1 fruit fly cellular context compared by ENCODE assay signal in genomic region chr2L:19492934-19493686, dm6.
TF ChIP-seq lines count a peak whose summit lies in the region.

Gene swm, plus strand, starts transcription at chr2L:19493251.
Gene Ctu2, minus strand, starts transcription at chr2L:19493253.

TF ChIP-seq in whole organism, embryonic, 481 proteins besides CTCF, POLR2A, EP300 and RAD21 (continued from another document):
- TF ChIP-seq Kr (GFP tag; optimal IDR thresholded peaks at IDR 0.05; lab: Kevin White, UChicago) (no peak), CG9215 (GFP tag; IDR thresholded peaks at IDR 0.05; lab: Robert Waterston, UW) (peak; percentile 72), CG15269 (tag; optimal IDR thresholded peaks at IDR 0.05; lab: Kevin White, UChicago) (peak; percentile 78), chn (GFP tag; optimal IDR thresholded peaks at IDR 0.05; lab: Kevin White, UChicago) (no peak), salm (tag; optimal IDR thresholded peaks at IDR 0.05; lab: Kevin White, UChicago) (no peak), amos (GFP tag; IDR thresholded peaks at IDR 0.05; lab: Robert Waterston, UW; ENCODE audit: partially characterized antibody) (peak; percentile 67), CG6683 (GFP tag; optimal IDR thresholded peaks at IDR 0.05; lab: Kevin White, UChicago) (peak; percentile 12), Atf3 (GFP tag; optimal IDR thresholded peaks at IDR 0.05; lab: Kevin White, UChicago) (no peak), CG5953 (GFP tag; IDR thresholded peaks at IDR 0.05; lab: Robert Waterston, UW) (no peak), CG30403 (GFP tag; optimal IDR thresholded peaks at IDR 0.05; lab: Kevin White, UChicago) (peak; percentile 78), E2f1 (GFP tag; IDR thresholded peaks at IDR 0.05; lab: Robert Waterston, UW) (peak; percentile 46), Oli (tag; optimal IDR thresholded peaks at IDR 0.05; lab: Kevin White, UChicago) (no peak), cas (GFP tag; IDR thresholded peaks at IDR 0.05; lab: Robert Waterston, UW) (no peak), Fer2 (tag; optimal IDR thresholded peaks at IDR 0.05; lab: Kevin White, UChicago) (peak; percentile 69), Xrp1 (GFP tag; IDR thresholded peaks at IDR 0.05; lab: Robert Waterston, UW) (peak; percentile 72), Nf-YA (GFP tag; IDR thresholded peaks at IDR 0.05; lab: Robert Waterston, UW) (no peak), Ptx1 (GFP tag; IDR thresholded peaks at IDR 0.05; lab: Robert Waterston, UW) (peak; percentile 72), CG42726 (GFP tag; IDR thresholded peaks at IDR 0.05; lab: Robert Waterston, UW; ENCODE audit: partially characterized antibody) (0 out of 2 replicates have a peak, but pooled peaks have one; percentile 11), ERR (GFP tag; optimal IDR thresholded peaks at IDR 0.05; lab: Kevin White, UChicago) (no peak), Ada2b (GFP tag; IDR thresholded peaks at IDR 0.05; lab: Robert Waterston, UW) (peak; percentile 54; the same call in 1 of the 2 replicates), Neu2 (GFP tag; optimal IDR thresholded peaks at IDR 0.05; lab: Kevin White, UChicago; ENCODE audit: borderline replicate concordance) (no peak), CG3407 (GFP tag; optimal IDR thresholded peaks at IDR 0.05; lab: Kevin White, UChicago) (peak; percentile 54), bigmax (GFP tag; optimal IDR thresholded peaks at IDR 0.05; lab: Kevin White, UChicago) (no peak), wdn (GFP tag; IDR thresholded peaks at IDR 0.05; lab: Robert Waterston, UW) (peak; percentile 29; the same call in 1 of the 2 replicates), Side (GFP tag; optimal IDR thresholded peaks at IDR 0.05; lab: Kevin White, UChicago) (no peak), lola (GFP tag; optimal IDR thresholded peaks at IDR 0.05; lab: Kevin White, UChicago) (peak in 1 of 3 experiments; percentile 73), ttk (GFP tag; IDR thresholded peaks at IDR 0.05; lab: Robert Waterston, UW) (no peak), PHDP (tag; optimal IDR thresholded peaks at IDR 0.05; lab: Kevin White, UChicago) (peak; percentile 75), Dip3 (GFP tag; optimal IDR thresholded peaks at IDR 0.05; lab: Kevin White, UChicago) (no peak), Hr3 (GFP tag; optimal IDR thresholded peaks at IDR 0.05; lab: Kevin White, UChicago) (peak; percentile 68), knrl (GFP tag; IDR thresholded peaks at IDR 0.05; lab: Robert Waterston, UW; ENCODE audit: partially characterized antibody) (peak; percentile 69; the same call in 2 of the 3 replicates), peb (GFP tag; IDR thresholded peaks at IDR 0.05; lab: Robert Waterston, UW) (no peak), CG14014 (GFP tag; IDR thresholded peaks at IDR 0.05; lab: Robert Waterston, UW) (peak; percentile 65), CG1792 (GFP tag; optimal IDR thresholded peaks at IDR 0.05; lab: Kevin White, UChicago) (no peak), D19B (GFP tag; optimal IDR thresholded peaks at IDR 0.05; lab: Kevin White, UChicago) (peak; percentile 46), CG4360 (GFP tag; IDR thresholded peaks at IDR 0.05; lab: Robert Waterston, UW) (no peak), nerfin-2 (GFP tag; IDR thresholded peaks at IDR 0.05; lab: Robert Waterston, UW; ENCODE audit: partially characterized antibody) (0 out of 2 replicates have a peak, but pooled peaks have one; percentile 50), Myb (GFP tag; optimal IDR thresholded peaks at IDR 0.05; lab: Kevin White, UChicago) (no peak), insv (GFP tag; optimal IDR thresholded peaks at IDR 0.05; lab: Kevin White, UChicago) (peak in 1 of 2 experiments; percentile 51), Nf-YC (tag; optimal IDR thresholded peaks at IDR 0.05; lab: Kevin White, UChicago) (peak; percentile 77), lab (GFP tag; optimal IDR thresholded peaks at IDR 0.05; lab: Kevin White, UChicago) (no peak), tup (GFP tag; optimal IDR thresholded peaks at IDR 0.05; lab: Kevin White, UChicago) (no peak), pum (GFP tag; optimal IDR thresholded peaks at IDR 0.05; lab: Kevin White, UChicago) (peak; percentile 23), Fer3 (tag; optimal IDR thresholded peaks at IDR 0.05; lab: Kevin White, UChicago) (peak; percentile 82), hb (GFP tag; IDR thresholded peaks at IDR 0.05; lab: Robert Waterston, UW; ENCODE audit: partially characterized antibody) (peak; percentile 62; the same call in 1 of the 3 replicates), Hmr (GFP tag; optimal IDR thresholded peaks at IDR 0.05; lab: Kevin White, UChicago) (no peak), pho (GFP tag; optimal IDR thresholded peaks at IDR 0.05; lab: Kevin White, UChicago) (no peak), Vsx1 (GFP tag; optimal IDR thresholded peaks at IDR 0.05; lab: Kevin White, UChicago) (no peak), CG13775 (GFP tag; optimal IDR thresholded peaks at IDR 0.05; lab: Kevin White, UChicago) (peak; percentile 55), CG6765 (GFP tag; optimal IDR thresholded peaks at IDR 0.05; lab: Kevin White, UChicago) (no peak), Atf-2 (GFP tag; optimal IDR thresholded peaks at IDR 0.05; lab: Kevin White, UChicago) (no peak), trem (tag; optimal IDR thresholded peaks at IDR 0.05; lab: Kevin White, UChicago) (peak; percentile 74), CG7963 (GFP tag; IDR thresholded peaks at IDR 0.05; lab: Robert Waterston, UW; ENCODE audit: partially characterized antibody) (peak; percentile 36; the same call in 1 of the 3 replicates), CG4730 (GFP tag; IDR thresholded peaks at IDR 0.05; lab: Robert Waterston, UW) (no peak), Rx (GFP tag; IDR thresholded peaks at IDR 0.05; lab: Robert Waterston, UW) (peak; percentile 18; the same call in 1 of the 2 replicates), zen2 (GFP tag; IDR thresholded peaks at IDR 0.05; lab: Robert Waterston, UW; ENCODE audit: partially characterized antibody) (peak; percentile 59; the same call in 2 of the 3 replicates), CG1233 (GFP tag; optimal IDR thresholded peaks at IDR 0.05; lab: Kevin White, UChicago) (peak; percentile 41), oc (tag; optimal IDR thresholded peaks at IDR 0.05; lab: Kevin White, UChicago) (peak; percentile 37), CG17328 (GFP tag; IDR thresholded peaks at IDR 0.05; lab: Robert Waterston, UW) (no peak; the same call in 1 of the 2 replicates), CG31388 (GFP tag; optimal IDR thresholded peaks at IDR 0.05; lab: Kevin White, UChicago) (no peak), croc (GFP tag; conservative IDR thresholded peaks at IDR 0.05; lab: Robert Waterston, UW) (peak; percentile 29; the same call in 1 of the 3 replicates), cwo (GFP tag; optimal IDR thresholded peaks at IDR 0.05; lab: Kevin White, UChicago) (peak; percentile 43), CG13123 (GFP tag; optimal IDR thresholded peaks at IDR 0.05; lab: Kevin White, UChicago) (no peak), row (GFP tag; IDR thresholded peaks at IDR 0.05; lab: Robert Waterston, UW) (peak; percentile 90), CG31365 (tag; optimal IDR thresholded peaks at IDR 0.05; lab: Kevin White, UChicago) (no peak), unc-4 (GFP tag; IDR thresholded peaks at IDR 0.05; lab: Robert Waterston, UW; ENCODE audit: partially characterized antibody) (peak; percentile 67; the same call in 1 of the 2 replicates), mld (GFP tag; IDR thresholded peaks at IDR 0.05; lab: Robert Waterston, UW; ENCODE audit: partially characterized antibody) (no peak), TFAM (GFP tag; optimal IDR thresholded peaks at IDR 0.05; lab: Kevin White, UChicago) (no peak), fru (optimal IDR thresholded peaks at IDR 0.05; lab: Kevin White, UChicago) (no peak), CG14710 (tag; optimal IDR thresholded peaks at IDR 0.05; lab: Kevin White, UChicago) (peak; percentile 82), CG10654 (GFP tag; optimal IDR thresholded peaks at IDR 0.05; lab: Kevin White, UChicago) (peak; percentile 14), az2 (GFP tag; optimal IDR thresholded peaks at IDR 0.05; lab: Kevin White, UChicago) (peak; percentile 48), hth (optimal IDR thresholded peaks at IDR 0.05; lab: Kevin White, UChicago) (no peak), gem (tag; optimal IDR thresholded peaks at IDR 0.05; lab: Kevin White, UChicago) (no peak)
